Worm (Caenorhabditis elegans): ENCODE results near the gene sfrp-1.

DNA sequence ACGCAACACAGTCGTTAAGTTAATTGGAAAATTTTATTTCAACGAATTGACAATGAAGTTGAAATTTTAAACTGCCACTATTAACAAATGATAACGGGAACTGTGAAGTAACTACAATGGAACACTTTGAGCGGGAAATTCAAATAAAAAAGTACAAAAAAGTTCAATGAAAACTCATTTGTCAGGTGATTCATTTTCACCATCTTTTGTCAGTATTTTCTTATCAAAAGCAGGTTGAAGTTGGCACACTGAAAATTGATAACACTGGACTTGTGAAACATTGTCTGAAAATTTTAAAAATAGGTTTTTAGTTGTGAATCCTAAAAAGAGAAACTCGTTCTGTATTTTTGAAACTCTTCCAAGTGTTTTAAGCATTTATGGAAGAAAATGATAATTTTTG, 31.2 kb upstream of the sfrp-1 start:
- no peak for TF ChIP-seq blmp-1 (tag; optimal IDR thresholded peaks at IDR 0.05; ENCODE audit: insufficient read depth)
- no peak for TF ChIP-seq nhr-237 (tag; optimal IDR thresholded peaks at IDR 0.05)
- TF ChIP-seq alr-1 (tag; optimal IDR thresholded peaks at IDR 0.05), result no peak
- peak; percentile 88 for TF ChIP-seq fos-1 (tag; optimal IDR thresholded peaks at IDR 0.05)
- TF ChIP-seq mdl-1 (tag; optimal IDR thresholded peaks at IDR 0.05), result no peak
- no peak for TF ChIP-seq unc-62 (GFP tag; optimal IDR thresholded peaks at IDR 0.05)
- no peak for TF ChIP-seq nhr-129 (tag; optimal IDR thresholded peaks at IDR 0.05)
- no peak for TF ChIP-seq lin-11 (tag; optimal IDR thresholded peaks at IDR 0.05)
- no peak for TF ChIP-seq lin-39 (tag; optimal IDR thresholded peaks at IDR 0.05)
- TF ChIP-seq lin-13 (GFP tag; optimal IDR thresholded peaks at IDR 0.05), result no peak
- TF ChIP-seq dmd-4 (tag; optimal IDR thresholded peaks at IDR 0.05), result no peak
- no peak for TF ChIP-seq C34F6.9 (tag; optimal IDR thresholded peaks at IDR 0.05)
